Worm (Caenorhabditis elegans): ENCODE measurements around the gene T01C3.11.

DNA sequence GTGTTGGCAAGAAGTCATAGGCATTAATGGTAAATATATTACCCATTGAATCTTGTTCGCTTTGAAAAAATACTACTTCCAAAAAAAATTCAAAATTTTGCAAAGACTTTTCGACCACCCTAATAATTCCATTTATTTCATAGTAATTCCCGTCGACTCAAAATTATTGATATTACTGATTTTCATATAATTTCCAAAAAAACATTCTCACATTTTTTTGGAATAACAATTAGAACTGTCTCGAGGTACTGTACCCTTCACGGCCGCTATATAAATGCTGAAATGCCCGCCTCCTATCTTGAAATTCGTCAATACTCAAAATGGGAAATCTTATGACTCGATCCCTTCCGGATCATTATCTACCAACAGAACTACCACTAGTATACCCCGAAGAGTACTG is 24.2 kb downstream of the T01C3.11 start, which contains the start of gene F14H8.4:
- TF ChIP-seq R02D3.7 (tag; optimal IDR thresholded peaks at IDR 0.05) (no peak), unc-39 (tag; optimal IDR thresholded peaks at IDR 0.05) (no peak), zag-1 (tag; optimal IDR thresholded peaks at IDR 0.05) (no peak)

Measured in whole organism, L3 larva.